Worm (Caenorhabditis elegans): Measurements from ENCODE around the gene T21C12.8.

DNA sequence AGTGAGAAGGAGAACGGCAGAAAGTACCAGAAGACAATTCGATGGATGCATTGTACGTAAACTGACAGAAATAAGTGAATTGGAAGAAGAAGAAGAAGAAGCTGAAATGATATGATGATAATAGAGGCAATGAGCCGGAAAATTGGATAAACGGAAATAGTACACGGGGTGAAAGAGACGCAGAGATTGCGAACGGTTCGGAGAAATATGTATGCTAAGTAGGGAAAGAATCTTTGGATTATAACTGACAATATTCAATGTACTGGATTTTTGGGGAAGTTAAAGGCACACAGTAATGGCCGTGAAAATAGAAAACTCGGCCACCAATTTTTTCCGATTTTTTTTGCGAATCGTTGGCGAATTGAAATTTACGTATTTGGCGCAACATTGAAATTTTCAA, 22.5 kb upstream of the T21C12.8 start, which contains the start of gene Y45F3A.4:
- TF ChIP-seq mml-1 (tag; optimal IDR thresholded peaks at IDR 0.05) (no peak), fos-1 (tag; optimal IDR thresholded peaks at IDR 0.05) (no peak), nhr-237 (tag; optimal IDR thresholded peaks at IDR 0.05) (no peak), ama-1 (optimal IDR thresholded peaks at IDR 0.05) (no peak), egl-5 (tag; optimal IDR thresholded peaks at IDR 0.05) (no peak), nhr-28 (tag; optimal IDR thresholded peaks at IDR 0.05) (no peak), snpc-4 (tag; optimal IDR thresholded peaks at IDR 0.05) (no peak), skn-1 (tag; optimal IDR thresholded peaks at IDR 0.05) (no peak)

Data from whole organism, L3 larva.